Worm (Caenorhabditis elegans): ENCODE measurements around the gene T24F1.7.
A peak's percentile ranks its signal among the peaks of the same experiment; 100 is the strongest.

The T24F1.7 gene

DNA sequence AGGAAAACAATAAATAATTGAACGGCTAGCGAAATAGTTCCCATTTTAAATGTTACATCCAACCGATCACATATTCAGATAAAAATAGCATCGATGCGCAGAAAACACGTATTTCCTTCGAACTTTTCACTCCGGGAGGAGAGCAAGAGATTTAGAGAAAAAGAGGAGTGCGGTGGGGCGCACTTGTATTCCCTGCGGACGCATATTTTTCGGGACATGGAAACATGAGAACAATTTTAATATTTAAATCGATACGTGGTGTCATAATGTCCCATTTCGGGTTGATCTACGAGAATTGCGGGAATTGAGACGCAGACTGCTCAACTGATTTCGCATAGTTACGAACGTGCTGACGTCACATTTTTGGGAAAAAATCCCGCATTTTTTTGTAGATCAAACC, 18.9 kb upstream of the T24F1.7 start, which contains the start of gene C47G2.4:
Gene C47G2.4, minus strand, starts transcription at position 174 of the 400 bp plus-strand sequence.
- TF ChIP-seq nhr-237 (tag; optimal IDR thresholded peaks at IDR 0.05) (no peak), hlh-4 (tag; optimal IDR thresholded peaks at IDR 0.05) (no peak), efl-1 (optimal IDR thresholded peaks at IDR 0.05) (peak; percentile 79), efl-1 (GFP tag; optimal IDR thresholded peaks at IDR 0.05 in 1 of 2) (peak; percentile 76 to 97), nhr-47 (tag; optimal IDR thresholded peaks at IDR 0.05) (peak; percentile 78), unc-98 (GFP tag; IDR thresholded peaks at IDR 0.05) (peak; percentile 18; the same call in 1 of the 2 replicates), isw-1 (GFP tag; IDR thresholded peaks at IDR 0.05) (peak; percentile 55), jun-1 (tag; optimal IDR thresholded peaks at IDR 0.05) (peak; percentile 4), elt-2 (tag; optimal IDR thresholded peaks at IDR 0.05) (no peak), tlp-1 (tag; optimal IDR thresholded peaks at IDR 0.05) (no peak), egl-27 (tag; optimal IDR thresholded peaks at IDR 0.05) (no peak), nhr-71 (tag; optimal IDR thresholded peaks at IDR 0.05) (peak; percentile 81), lir-3 (tag; optimal IDR thresholded peaks at IDR 0.05; ENCODE audit: poor library complexity) (peak; percentile 70), nhr-77 (tag; optimal IDR thresholded peaks at IDR 0.05) (no peak), C34B4.2 (tag; optimal IDR thresholded peaks at IDR 0.05) (no peak), ceh-82 (tag; optimal IDR thresholded peaks at IDR 0.05) (peak; percentile 69 to 83 (median 71)), nhr-28 (tag; optimal IDR thresholded peaks at IDR 0.05) (no peak), dsc-1 (tag; optimal IDR thresholded peaks at IDR 0.05) (peak; percentile 43), snu-23 (GFP tag; optimal IDR thresholded peaks at IDR 0.05) (peak; percentile 79), ces-1 (GFP tag; optimal IDR thresholded peaks at IDR 0.05) (no peak), elt-3 (tag; optimal IDR thresholded peaks at IDR 0.05) (peak in 1 of 6 experiments; percentile 20), sup-37 (GFP tag; optimal IDR thresholded peaks at IDR 0.05) (no peak), ceh-90 (tag; optimal IDR thresholded peaks at IDR 0.05) (no peak), unc-130 (tag; optimal IDR thresholded peaks at IDR 0.05) (peak; percentile 20), swsn-7 (tag; optimal IDR thresholded peaks at IDR 0.05) (peak; percentile 64), vab-15 (tag; optimal IDR thresholded peaks at IDR 0.05) (no peak), fkh-8 (tag; optimal IDR thresholded peaks at IDR 0.05) (peak; percentile 49), unc-86 (tag; optimal IDR thresholded peaks at IDR 0.05) (peak; percentile 54), unc-30 (tag; optimal IDR thresholded peaks at IDR 0.05) (no peak), tbx-2 (tag; optimal IDR thresholded peaks at IDR 0.05) (peak; percentile 55), egl-13 (tag; optimal IDR thresholded peaks at IDR 0.05) (peak; percentile 11), nhr-90 (tag; optimal IDR thresholded peaks at IDR 0.05; ENCODE audit: poor library complexity) (peak; percentile 64), sptf-1 (tag; optimal IDR thresholded peaks at IDR 0.05) (no peak), hlh-17 (GFP tag; optimal IDR thresholded peaks at IDR 0.05; ENCODE audit: borderline replicate concordance) (no peak), fos-1 (tag; optimal IDR thresholded peaks at IDR 0.05) (peak; percentile 12), C04F5.9 (tag; optimal IDR thresholded peaks at IDR 0.05) (peak; percentile 32), lin-15B (tag; optimal IDR thresholded peaks at IDR 0.05) (peak; percentile 58), nhr-19 (GFP tag; conservative IDR thresholded peaks at IDR 0.05) (peak; percentile 60), skn-1 (tag; optimal IDR thresholded peaks at IDR 0.05) (peak; percentile 50), irx-1 (tag; optimal IDR thresholded peaks at IDR 0.05) (no peak), ama-1 (optimal IDR thresholded peaks at IDR 0.05) (no peak), ceh-8 (GFP tag; optimal IDR thresholded peaks at IDR 0.05) (no peak), lsy-2 (tag; optimal IDR thresholded peaks at IDR 0.05) (peak; percentile 77 to 78), nhr-85 (tag) (peak; percentile 76), C16A3.4 (tag; optimal IDR thresholded peaks at IDR 0.05) (peak; percentile 77), F16B12.6 (tag; optimal IDR thresholded peaks at IDR 0.05) (peak; percentile 65), aly-2 (tag; optimal IDR thresholded peaks at IDR 0.05) (no peak), mdl-1 (tag; optimal IDR thresholded peaks at IDR 0.05) (peak in 1 of 2 experiments; percentile 40), blmp-1 (tag; optimal IDR thresholded peaks at IDR 0.05) (peak; percentile 69), dpl-1 (GFP tag; optimal IDR thresholded peaks at IDR 0.05) (peak; percentile 64 to 77 (median 71)), nhr-20 (tag; optimal IDR thresholded peaks at IDR 0.05) (peak; percentile 74), fkh-10 (GFP tag; optimal IDR thresholded peaks at IDR 0.05) (no peak), mep-1 (tag; optimal IDR thresholded peaks at IDR 0.05) (peak; percentile 58), pqm-1 (tag; optimal IDR thresholded peaks at IDR 0.05) (no peak)

All from whole organism, L1 larva.